Fruit fly (Drosophila melanogaster) whole organism, embryonic: ENCODE data around the gene CG10376.

Experiments
- Adf1 ChIP-seq: fragments of 200-800 bp; sonication (Bioruptor generic); IDR thresholded peaks from 2 replicates; pipeline ENCODE4 v1.3.6; 2022; ENCODE audit warnings: missing biosample characterization, missing genetic modification characterization
- CG12391 ChIP-seq: fragments of 200-800 bp; sonication (Bioruptor generic); optimal IDR thresholded peaks from 3 replicates; lab custom pipeline; 2018; ENCODE audit warnings: missing biosample characterization, mild to moderate bottlenecking, missing genetic modification characterization, moderate library complexity
- CG15011 ChIP-seq: fragments of 200-800 bp; sonication (Bioruptor generic); optimal IDR thresholded peaks from 3 replicates; lab custom pipeline; 2018; ENCODE audit warnings: missing biosample characterization, mild to moderate bottlenecking, missing genetic modification characterization
- CG1602 ChIP-seq: fragments of 200-800 bp; sonication (Bioruptor generic); optimal IDR thresholded peaks from 3 replicates; lab custom pipeline; 2016; ENCODE audit warnings: missing biosample characterization, missing genetic modification characterization
- CG2678 ChIP-seq: fragments of 200-800 bp; sonication (Bioruptor generic); optimal IDR thresholded peaks from 3 replicates; lab custom pipeline; 2019; ENCODE audit warnings: missing biosample characterization, mild to moderate bottlenecking, missing genetic modification characterization, moderate library complexity
- CG2712 ChIP-seq: fragments of 200-800 bp; optimal IDR thresholded peaks from 3 replicates; lab custom pipeline; 2019; ENCODE audit warnings: missing biosample characterization, mild to moderate bottlenecking, missing genetic modification characterization, moderate library complexity
- CG31365 ChIP-seq: fragments of 200-800 bp; sonication (Bioruptor generic); optimal IDR thresholded peaks from 2 replicates; lab custom pipeline; 2018; ENCODE audit warnings: missing biosample characterization, mild to moderate bottlenecking, missing genetic modification characterization
- CG33213 ChIP-seq: fragments of 200-800 bp; sonication (Bioruptor generic); optimal IDR thresholded peaks from 3 replicates; lab custom pipeline; 2016; ENCODE audit warnings: missing biosample characterization, missing genetic modification characterization
- CG34224 ChIP-seq: fragments of 200-800 bp; sonication (Bioruptor generic); IDR thresholded peaks from 3 replicates; pipeline ENCODE4 v1.3.6; 2022; ENCODE audit warnings: missing biosample characterization, missing genetic modification characterization; ENCODE audit not compliant: partially characterized antibody
- CG6254 ChIP-seq: fragments of 200-800 bp; sonication (Bioruptor generic); optimal IDR thresholded peaks from 3 replicates; lab custom pipeline; 2017; ENCODE audit warnings: mild to moderate bottlenecking, missing biosample characterization, missing genetic modification reagents, missing genetic modification characterization
- CG9876 ChIP-seq: fragments of 200-800 bp; sonication (Bioruptor generic); optimal IDR thresholded peaks from 2 replicates; lab custom pipeline; 2016; ENCODE audit warnings: missing biosample characterization, missing genetic modification characterization
- D19A ChIP-seq: fragments of 200-800 bp; optimal IDR thresholded peaks from 3 replicates; lab custom pipeline; 2019; ENCODE audit warnings: missing biosample characterization, mild to moderate bottlenecking, missing genetic modification characterization, moderate library complexity
- Dbx ChIP-seq: fragments of 200-800 bp; sonication (Bioruptor generic); IDR thresholded peaks from 3 replicates; pipeline ENCODE4 v1.3.6; 2022; ENCODE audit warnings: missing biosample characterization, missing genetic modification characterization
- Doc3 ChIP-seq: fragments of 200-800 bp; sonication (Bioruptor generic); IDR thresholded peaks from 3 replicates; pipeline ENCODE4 v1.3.6; 2022; ENCODE audit warnings: missing biosample characterization, missing genetic modification characterization; ENCODE audit not compliant: partially characterized antibody
- Ets65A ChIP-seq: fragments of 200-800 bp; sonication (Bioruptor generic); peaks from one replicate; lab custom pipeline; 2016; ENCODE audit warnings: missing biosample characterization, missing genetic modification characterization
- Fer1 ChIP-seq: fragments of 200-800 bp; sonication (Bioruptor generic); optimal IDR thresholded peaks from 2 replicates; lab custom pipeline; 2017; ENCODE audit warnings: missing biosample characterization, mild to moderate bottlenecking, missing genetic modification characterization
- Hand ChIP-seq: fragments of 200-800 bp; sonication (Bioruptor generic); optimal IDR thresholded peaks from 2 replicates; lab custom pipeline; 2017; ENCODE audit warnings: mild to moderate bottlenecking, missing biosample characterization, missing genetic modification reagents, missing genetic modification characterization
- Hmr ChIP-seq: fragments of 200-800 bp; sonication (Bioruptor generic); optimal IDR thresholded peaks from 3 replicates; lab custom pipeline; 2017; ENCODE audit warnings: mild to moderate bottlenecking, missing biosample characterization, missing genetic modification reagents, missing genetic modification characterization
- Hmx ChIP-seq: fragments of 200-800 bp; sonication (Bioruptor generic); optimal IDR thresholded peaks from 2 replicates; lab custom pipeline; 2016; ENCODE audit warnings: missing biosample characterization, missing genetic modification characterization
- Hr51 ChIP-seq, 2 experiments: fragments of 200-800 bp; sonication (Bioruptor generic); optimal IDR thresholded peaks; 2 replicates in 1 of 2; 3 replicates in 1 of 2; lab custom pipeline; 2016 to 2018; ENCODE audit warnings: missing biosample characterization in 2 of 2, missing genetic modification characterization in 2 of 2, mild to moderate bottlenecking in 1 of 2, moderate library complexity in 1 of 2
- Lim3 ChIP-seq: fragments of 200-800 bp; sonication (Bioruptor generic); IDR thresholded peaks from 2 replicates; pipeline ENCODE4 v1.3.6; 2022; ENCODE audit warnings: missing biosample characterization, missing genetic modification characterization
- Nf-YA ChIP-seq: fragments of 200-800 bp; sonication (Bioruptor generic); IDR thresholded peaks from 2 replicates; pipeline ENCODE4 v1.3.6; 2022; ENCODE audit warnings: missing biosample characterization, missing genetic modification characterization
- Oaz ChIP-seq: fragments of 200-800 bp; sonication (Bioruptor generic); IDR thresholded peaks from 2 replicates; pipeline ENCODE4 v1.3.6; 2022; ENCODE audit warnings: missing biosample characterization, missing genetic modification characterization
- Sry-δ ChIP-seq: fragments of 200-800 bp; sonication (Bioruptor generic); optimal IDR thresholded peaks from 2 replicates; lab custom pipeline; 2016; ENCODE audit warnings: missing biosample characterization, missing genetic modification characterization
- abd-A ChIP-seq: fragments of 200-800 bp; sonication (Bioruptor generic); optimal IDR thresholded peaks from 3 replicates; lab custom pipeline; 2019; ENCODE audit warnings: missing biosample characterization, mild to moderate bottlenecking, missing genetic modification characterization, moderate library complexity
- aop ChIP-seq: fragments of 200-800 bp; sonication (Bioruptor generic); IDR thresholded peaks from 2 replicates; pipeline ENCODE4 v1.3.6; 2022; ENCODE audit warnings: missing biosample characterization, missing genetic modification characterization
- ara ChIP-seq: fragments of 200-800 bp; sonication (Bioruptor generic); IDR thresholded peaks from 2 replicates; pipeline ENCODE4 v1.3.6; 2022; ENCODE audit warnings: missing biosample characterization, missing genetic modification characterization
- ase ChIP-seq: fragments of 200-800 bp; sonication (Bioruptor generic); IDR thresholded peaks from 3 replicates; pipeline ENCODE4 v1.3.6; 2022; ENCODE audit warnings: missing biosample characterization, missing genetic modification characterization
- cato ChIP-seq: fragments of 200-800 bp; sonication (Bioruptor generic); optimal IDR thresholded peaks from 2 replicates; lab custom pipeline; 2016; ENCODE audit warnings: missing biosample characterization, missing genetic modification characterization, borderline replicate concordance
- ci ChIP-seq: fragments of 200-800 bp; sonication (Bioruptor generic); IDR thresholded peaks from 3 replicates; pipeline ENCODE4 v1.3.6; 2022; ENCODE audit warnings: missing biosample characterization, missing genetic modification characterization
- croc ChIP-seq: fragments of 200-800 bp; sonication (Bioruptor generic); conservative IDR thresholded peaks from 3 replicates; pipeline ENCODE4 v1.3.6; 2022; ENCODE audit warnings: missing biosample characterization, missing genetic modification characterization
- danr ChIP-seq: fragments of 200-800 bp; sonication (Bioruptor generic); IDR thresholded peaks from 2 replicates; pipeline ENCODE4 v1.3.6; 2022; ENCODE audit warnings: missing biosample characterization, missing genetic modification characterization
- esg ChIP-seq: fragments of 200-800 bp; sonication (Bioruptor generic); conservative IDR thresholded peaks from 2 replicates; pipeline ENCODE4 v1.3.6; 2022; ENCODE audit warnings: missing biosample characterization, missing genetic modification characterization
- gem ChIP-seq: fragments of 200-800 bp; sonication (Bioruptor generic); optimal IDR thresholded peaks from 2 replicates; lab custom pipeline; 2019; ENCODE audit warnings: missing biosample characterization, mild to moderate bottlenecking, missing genetic modification characterization, moderate library complexity
- hb ChIP-seq: fragments of 200-800 bp; sonication (Bioruptor generic); IDR thresholded peaks from 3 replicates; pipeline ENCODE4 v1.3.6; 2022; ENCODE audit warnings: missing biosample characterization, missing genetic modification characterization; ENCODE audit not compliant: partially characterized antibody
- hbn ChIP-seq: fragments of 200-800 bp; sonication (Bioruptor generic); IDR thresholded peaks from 2 replicates; pipeline ENCODE4 v1.3.6; 2022; ENCODE audit warnings: missing biosample characterization, missing genetic modification characterization; ENCODE audit not compliant: partially characterized antibody
- mam ChIP-seq: fragments of 200-800 bp; sonication (Bioruptor generic); optimal IDR thresholded peaks from 3 replicates; lab custom pipeline; 2016; ENCODE audit warnings: missing biosample characterization, missing genetic modification characterization
- oc ChIP-seq: fragments of 200-800 bp; sonication (Bioruptor generic); optimal IDR thresholded peaks from 2 replicates; lab custom pipeline; 2018; ENCODE audit warnings: missing biosample characterization, mild to moderate bottlenecking, missing genetic modification characterization, moderate library complexity
- peb ChIP-seq: fragments of 200-800 bp; sonication (Bioruptor generic); IDR thresholded peaks from 2 replicates; pipeline ENCODE4 v1.3.6; 2022; ENCODE audit warnings: missing biosample characterization, missing genetic modification characterization
- pfk ChIP-seq: fragments of 200-800 bp; sonication (Bioruptor generic); optimal IDR thresholded peaks from 2 replicates; lab custom pipeline; 2018; ENCODE audit warnings: missing biosample characterization, mild to moderate bottlenecking, missing genetic modification characterization, moderate library complexity
- psq ChIP-seq: fragments of 200-800 bp; sonication (Bioruptor generic); optimal IDR thresholded peaks from 2 replicates; lab custom pipeline; 2017; ENCODE audit warnings: missing biosample characterization, missing genetic modification characterization
- run ChIP-seq: fragments of 200-800 bp; sonication (Bioruptor generic); optimal IDR thresholded peaks from 3 replicates; lab custom pipeline; 2018; ENCODE audit warnings: missing biosample characterization, mild to moderate bottlenecking, missing genetic modification characterization
- salm ChIP-seq: fragments of 200-800 bp; sonication (Bioruptor generic); optimal IDR thresholded peaks from 2 replicates; lab custom pipeline; 2018; ENCODE audit warnings: missing biosample characterization, mild to moderate bottlenecking, missing genetic modification characterization
- sd ChIP-seq: fragments of 200-800 bp; sonication (Bioruptor generic); optimal IDR thresholded peaks from 3 replicates; lab custom pipeline; 2018; ENCODE audit warnings: missing biosample characterization, mild to moderate bottlenecking, missing genetic modification characterization, moderate library complexity
- sens ChIP-seq: fragments of 200-800 bp; sonication (Bioruptor generic); peaks from one replicate; lab custom pipeline; 2016; ENCODE audit warnings: missing biosample characterization, missing genetic modification characterization
- tio ChIP-seq: fragments of 200-800 bp; sonication (Bioruptor generic); optimal IDR thresholded peaks from 2 replicates; lab custom pipeline; 2017; ENCODE audit warnings: missing biosample characterization, missing genetic modification characterization, inconsistent platforms
- unpg ChIP-seq: fragments of 200-800 bp; sonication (Bioruptor generic); optimal IDR thresholded peaks from 3 replicates; lab custom pipeline; 2018; ENCODE audit warnings: missing biosample characterization, mild to moderate bottlenecking, missing genetic modification characterization, moderate library complexity
- zfh1 ChIP-seq: fragments of 200-800 bp; sonication (Bioruptor generic); IDR thresholded peaks from 3 replicates; pipeline ENCODE4 v1.3.6; 2022; ENCODE audit warnings: missing biosample characterization, missing genetic modification characterization

CG10376 gene

DNA sequence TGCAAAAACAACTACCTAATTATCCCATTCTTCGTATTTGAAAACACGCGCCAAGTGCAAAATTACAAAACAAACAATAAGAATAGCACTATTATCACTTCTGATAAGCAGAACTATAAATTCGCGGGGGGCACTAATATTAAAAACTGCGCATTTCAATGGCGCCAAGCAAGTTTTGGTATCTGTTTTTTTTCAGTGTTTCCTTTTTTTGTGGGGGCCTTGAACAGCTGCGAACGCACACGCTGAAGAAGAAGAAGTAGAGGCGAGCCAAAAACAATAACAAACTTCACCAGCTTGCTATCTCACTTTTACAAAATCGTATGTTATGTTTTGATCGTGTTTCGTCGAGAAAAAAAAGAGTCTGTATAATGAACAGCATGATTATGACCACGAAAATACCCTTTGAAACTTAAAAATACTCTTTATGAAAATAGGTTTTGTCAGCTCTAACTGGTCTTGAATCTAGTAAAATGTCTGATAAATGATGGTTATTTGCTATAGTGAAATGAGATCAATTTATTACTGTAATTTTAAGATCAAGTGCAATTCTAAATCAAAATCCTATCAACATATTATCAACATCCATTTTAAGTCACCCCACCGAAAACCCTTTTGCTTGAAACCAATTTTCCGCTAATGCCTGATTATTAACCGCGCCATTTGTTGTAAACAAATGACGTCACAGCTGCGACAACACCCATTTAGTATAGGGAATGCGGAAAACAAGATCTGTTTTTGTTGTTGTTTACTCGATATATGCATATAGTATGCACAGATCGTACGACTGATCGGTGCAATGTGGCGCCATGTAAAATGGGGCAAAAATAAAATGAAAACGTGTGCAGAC lies 8.8 kb downstream of the CG10376 start (continued):
- TF ChIP-seq Hmr (GFP tag; lab: Kevin White, UChicago) = peak; percentile 63
- no peak for TF ChIP-seq hb (GFP tag; lab: Robert Waterston, UW)
- peak; percentile 64 for TF ChIP-seq ara
- peak; percentile 48 for TF ChIP-seq CG9876
- peak; percentile 79 for TF ChIP-seq Nf-YA (GFP tag; lab: Robert Waterston, UW)
- TF ChIP-seq tio = peak; percentile 46
- no peak for TF ChIP-seq pfk
- TF ChIP-seq croc = no peak; the same call in 1 of the 3 replicates
- TF ChIP-seq danr = no peak
- TF ChIP-seq CG1602 (GFP tag; lab: Kevin White, UChicago) = peak; percentile 39
- 0 out of 3 replicates have a peak, but pooled peaks have one; percentile 62 for TF ChIP-seq ase (GFP tag; lab: Robert Waterston, UW)
- no peak for TF ChIP-seq Hmx (GFP tag; lab: Kevin White, UChicago)
- TF ChIP-seq Sry-δ (GFP tag; lab: Kevin White, UChicago) = peak; percentile 33
- TF ChIP-seq Hand (GFP tag; lab: Kevin White, UChicago) = peak; percentile 10
- no peak for TF ChIP-seq CG31365 (tag; lab: Kevin White, UChicago)
- no peak for TF ChIP-seq hbn (GFP tag; lab: Robert Waterston, UW)
- peak; percentile 46 for TF ChIP-seq CG2678 (tag; lab: Kevin White, UChicago)
- no peak; the same call in 1 of the 2 replicates for TF ChIP-seq Adf1 (GFP tag; lab: Robert Waterston, UW)
- peak; percentile 90 for TF ChIP-seq D19A
- TF ChIP-seq CG33213 (GFP tag; lab: Kevin White, UChicago) = peak; percentile 44
- TF ChIP-seq Dbx = peak; percentile 72; the same call in 2 of the 3 replicates
- TF ChIP-seq oc (tag; lab: Kevin White, UChicago) = peak; percentile 36
- peak; percentile 85 for TF ChIP-seq ci (GFP tag; lab: Robert Waterston, UW)
- peak; percentile 35; the same call in 1 of the 2 replicates for TF ChIP-seq aop
- peak; percentile 76 for TF ChIP-seq mam (GFP tag; lab: Kevin White, UChicago)
- TF ChIP-seq zfh1 (GFP tag; lab: Robert Waterston, UW) = peak; percentile 59; the same call in 1 of the 3 replicates
- TF ChIP-seq CG34224 (GFP tag; lab: Robert Waterston, UW) = no peak; the same call in 2 of the 3 replicates
- peak; percentile 3 for TF ChIP-seq salm (tag; lab: Kevin White, UChicago)
- TF ChIP-seq CG6254 (GFP tag; lab: Kevin White, UChicago) = peak; percentile 47
- TF ChIP-seq Fer1 = peak; percentile 59
- peak; percentile 59 for TF ChIP-seq unpg
- TF ChIP-seq cato = peak; percentile 2
- no peak for TF ChIP-seq Doc3
- no peak for TF ChIP-seq CG15011 (GFP tag; lab: Kevin White, UChicago)
- TF ChIP-seq abd-A = no peak
- TF ChIP-seq Lim3 (GFP tag; lab: Robert Waterston, UW) = no peak
- no peak for TF ChIP-seq run (tag; lab: Kevin White, UChicago)
- TF ChIP-seq Ets65A = peak; percentile 89
- TF ChIP-seq Hr51 (GFP tag; optimal IDR thresholded peaks at IDR 0.05; lab: Kevin White, UChicago) = peak; percentile 27 to 43
- TF ChIP-seq esg (GFP tag; lab: Robert Waterston, UW) = peak; percentile 51
- no peak for TF ChIP-seq Oaz
- TF ChIP-seq psq (GFP tag; lab: Kevin White, UChicago) = peak; percentile 67
- TF ChIP-seq peb (GFP tag; lab: Robert Waterston, UW) = no peak
- TF ChIP-seq CG2712 (tag; lab: Kevin White, UChicago) = peak; percentile 56
- TF ChIP-seq gem (tag; lab: Kevin White, UChicago) = peak; percentile 65
- peak; percentile 48 for TF ChIP-seq CG12391 (tag; lab: Kevin White, UChicago)
- peak; percentile 93 for TF ChIP-seq sens (GFP tag; lab: Kevin White, UChicago)
- peak; percentile 80 for TF ChIP-seq sd (tag; lab: Kevin White, UChicago)
